Worm (Caenorhabditis elegans) whole organism, young adult: ENCODE measurements around the gene F46F3.3.

Source experiments
- B0019.2 ChIP-seq: fragments of 200-800 bp; sonication (Bioruptor generic); conservative IDR thresholded peaks from 2 replicates; pipeline ENCODE4 v1.3.6; 2022; ENCODE audit warnings: missing genetic modification reagents, missing genetic modification characterization, missing compliant biosample characterization
- B0035.1 ChIP-seq: sonication (generic microtip); optimal IDR thresholded peaks from 2 replicates; lab custom pipeline; 2016; ENCODE audit warnings: missing genetic modification characterization, mild to moderate bottlenecking, missing compliant biosample characterization, missing genotype, missing genetic modification reagents
- C17E4.6 ChIP-seq: fragments of 200-800 bp; sonication (Bioruptor generic); IDR thresholded peaks from 2 replicates; pipeline ENCODE4 v1.3.6; 2022; ENCODE audit warnings: missing genetic modification reagents, missing genetic modification characterization, missing compliant biosample characterization
- F49E8.2 ChIP-seq: sonication (generic microtip); optimal IDR thresholded peaks from 3 replicates; lab custom pipeline; 2017; ENCODE audit warnings: missing genetic modification characterization, mild to moderate bottlenecking, missing compliant biosample characterization, antibody characterized with exemption, moderate library complexity; ENCODE audit not compliant: insufficient read depth
- F52B5.7 ChIP-seq: sonication (generic microtip); optimal IDR thresholded peaks from 2 replicates; lab custom pipeline; 2016; ENCODE audit warnings: mild to moderate bottlenecking, missing genetic modification characterization, missing compliant biosample characterization
- F55B11.4 ChIP-seq: sonication (generic microtip); optimal IDR thresholded peaks from 2 replicates; lab custom pipeline; 2016; ENCODE audit warnings: missing compliant biosample characterization, missing genetic modification characterization, borderline replicate concordance; ENCODE audit not compliant: insufficient read depth
- F57A8.1 ChIP-seq: fragments of 200-800 bp; sonication (Bioruptor generic); optimal IDR thresholded peaks from 2 replicates; lab custom pipeline; 2018; ENCODE audit warnings: mild to moderate bottlenecking, missing genetic modification characterization, moderate library complexity, missing compliant biosample characterization
- K11D2.4 ChIP-seq: fragments of 200-800 bp; sonication (Bioruptor generic); IDR thresholded peaks from 2 replicates; pipeline ENCODE4 v1.3.6; 2022; ENCODE audit warnings: missing genetic modification reagents, missing genetic modification characterization, missing compliant biosample characterization
- T07F8.4 ChIP-seq: sonication (generic microtip); optimal IDR thresholded peaks from 2 replicates; lab custom pipeline; 2016; ENCODE audit warnings: mild to moderate bottlenecking, missing genetic modification characterization, moderate library complexity, missing compliant biosample characterization
- Y53G8AR.9 ChIP-seq: fragments of 200-800 bp; sonication (Bioruptor generic); conservative IDR thresholded peaks from 2 replicates; pipeline ENCODE4 v1.3.6; 2022; ENCODE audit warnings: missing genetic modification reagents, missing genetic modification characterization, missing compliant biosample characterization
- Y79H2A.3 ChIP-seq: fragments of 200-800 bp; sonication (Bioruptor generic); conservative IDR thresholded peaks from 2 replicates; pipeline ENCODE4 v1.3.6; 2022; ENCODE audit warnings: missing genetic modification reagents, missing genetic modification characterization, missing compliant biosample characterization
- Y95B8A.8 ChIP-seq: fragments of 200-800 bp; sonication (Bioruptor generic); IDR thresholded peaks from 2 replicates; pipeline ENCODE4 v1.3.6; 2022; ENCODE audit warnings: missing genetic modification reagents, missing genetic modification characterization, missing compliant biosample characterization
- ZK185.1 ChIP-seq: sonication (generic microtip); optimal IDR thresholded peaks from 2 replicates; lab custom pipeline; 2016; ENCODE audit warnings: mild to moderate bottlenecking, missing genetic modification characterization, missing compliant biosample characterization; ENCODE audit not compliant: poor library complexity, severe bottlenecking
- ama-1 ChIP-seq, 3 experiments: fragments of 150-350 bp in 1 of 3; sonication (generic microtip) in 2 of 3; optimal IDR thresholded peaks; 2 replicates each; lab custom pipeline; 2014 to 2018; ENCODE audit warnings: missing biosample characterization in 2 of 3, missing genetic modification characterization in 2 of 3, missing genetic modification reagents in 2 of 3
- aptf-2 ChIP-seq: fragments of 200-800 bp; sonication (Bioruptor generic); conservative IDR thresholded peaks from 2 replicates; pipeline ENCODE4 v1.3.6; 2022; ENCODE audit warnings: missing genetic modification reagents, missing genetic modification characterization, missing compliant biosample characterization
- aptf-3 ChIP-seq: fragments of 200-800 bp; sonication (Bioruptor generic); IDR thresholded peaks from 2 replicates; pipeline ENCODE4 v1.3.6; 2022; ENCODE audit warnings: missing genetic modification characterization, missing compliant biosample characterization
- athp-1 ChIP-seq: sonication (generic microtip); optimal IDR thresholded peaks from 2 replicates; lab custom pipeline; 2017; ENCODE audit warnings: mild to moderate bottlenecking, missing genetic modification characterization, missing compliant biosample characterization
- bed-1 ChIP-seq: fragments of 200-800 bp; sonication (Bioruptor generic); IDR thresholded peaks from 2 replicates; pipeline ENCODE4 v1.3.6; 2022; ENCODE audit warnings: missing genetic modification reagents, missing genetic modification characterization, missing compliant biosample characterization
- cebp-2 ChIP-seq: fragments of 200-800 bp; sonication (Bioruptor generic); IDR thresholded peaks from 2 replicates; pipeline ENCODE4 v1.3.6; 2022; ENCODE audit warnings: missing genetic modification characterization, missing compliant biosample characterization
- efl-1 ChIP-seq: fragments of 150-350 bp; optimal IDR thresholded peaks from 2 replicates; lab custom pipeline; 2014; ENCODE audit warnings: missing biosample characterization, missing genetic modification reagents, missing genetic modification characterization
- egl-44 ChIP-seq: fragments of 200-800 bp; sonication (Bioruptor generic); IDR thresholded peaks from 2 replicates; pipeline ENCODE4 v1.3.6; 2022; ENCODE audit warnings: missing genetic modification reagents, missing genetic modification characterization, missing compliant biosample characterization
- gei-17 ChIP-seq: fragments of 200-800 bp; sonication (Bioruptor generic); optimal IDR thresholded peaks from 2 replicates; lab custom pipeline; 2018; ENCODE audit warnings: mild to moderate bottlenecking, missing genetic modification characterization, missing compliant biosample characterization
- hrde-1 ChIP-seq: sonication (generic microtip); optimal IDR thresholded peaks from 2 replicates; lab custom pipeline; 2016; ENCODE audit warnings: missing genetic modification characterization, mild to moderate bottlenecking, missing compliant biosample characterization, moderate library complexity, missing genotype, missing genetic modification reagents, borderline replicate concordance
- hsf-1 ChIP-seq: fragments of 200-800 bp; sonication (Bioruptor generic); IDR thresholded peaks from 2 replicates; pipeline ENCODE4 v1.3.6; 2022; ENCODE audit warnings: missing genetic modification reagents, missing genetic modification characterization, missing compliant biosample characterization
- let-607 ChIP-seq, 2 experiments: fragments of 200-800 bp in 1 of 2; sonication (Bioruptor generic) in 1 of 2; sonication (generic microtip) in 1 of 2; optimal IDR thresholded peaks; 2 replicates each; lab custom pipeline; 2016 to 2018; ENCODE audit warnings: mild to moderate bottlenecking in 2 of 2, missing compliant biosample characterization in 2 of 2, missing genetic modification characterization in 2 of 2, moderate library complexity in 2 of 2, missing genotype in 1 of 2
- mes-4 ChIP-seq: sonication (generic microtip); optimal IDR thresholded peaks from 2 replicates; lab custom pipeline; 2016; ENCODE audit warnings: missing genotype, missing genetic modification characterization, missing compliant biosample characterization
- nhr-179 ChIP-seq: sonication (generic microtip); optimal IDR thresholded peaks from 2 replicates; lab custom pipeline; 2016; ENCODE audit warnings: mild to moderate bottlenecking, missing genetic modification characterization, missing compliant biosample characterization
- nhr-27 ChIP-seq: fragments of 200-800 bp; sonication (Bioruptor generic); optimal IDR thresholded peaks from 2 replicates; lab custom pipeline; 2018; ENCODE audit warnings: mild to moderate bottlenecking, missing genetic modification characterization, moderate library complexity, missing compliant biosample characterization
- pha-4 ChIP-seq: fragments of 150-350 bp; sonication (generic microtip); optimal IDR thresholded peaks from 2 replicates; lab custom pipeline; 2014; ENCODE audit warnings: missing biosample characterization, missing genetic modification reagents, missing genetic modification characterization
- rec-8 ChIP-seq, 2 experiments: sonication (generic microtip); optimal IDR thresholded peaks; 2 replicates each; lab custom pipeline; 2016; ENCODE audit warnings: mild to moderate bottlenecking in 2 of 2, missing genetic modification characterization in 2 of 2, missing genetic modification reagents in 2 of 2, missing genotype in 2 of 2, missing biosample characterization in 1 of 2, missing compliant biosample characterization in 1 of 2, moderate library complexity in 1 of 2
- repo-1 ChIP-seq: sonication (generic microtip); optimal IDR thresholded peaks from 2 replicates; lab custom pipeline; 2017; ENCODE audit warnings: mild to moderate bottlenecking, missing genetic modification characterization, missing compliant biosample characterization
- sdz-38 ChIP-seq: sonication (generic microtip); optimal IDR thresholded peaks from 2 replicates; lab custom pipeline; 2016; ENCODE audit warnings: missing genotype, missing genetic modification characterization, missing compliant biosample characterization
- sea-2 ChIP-seq: fragments of 200-800 bp; sonication (Bioruptor generic); IDR thresholded peaks from 2 replicates; pipeline ENCODE4 v1.3.6; 2022; ENCODE audit warnings: missing genetic modification characterization, missing compliant biosample characterization
- snpc-1.3 ChIP-seq: sonication (generic microtip); optimal IDR thresholded peaks from 2 replicates; lab custom pipeline; 2017; ENCODE audit warnings: missing genetic modification characterization, mild to moderate bottlenecking, missing compliant biosample characterization, antibody characterized with exemption, moderate library complexity, missing genotype, missing genetic modification reagents; ENCODE audit not compliant: insufficient read depth
- tbp1 ChIP-seq: fragments of 200-800 bp; sonication (Bioruptor generic); optimal IDR thresholded peaks from 2 replicates; lab custom pipeline; 2018; ENCODE audit warnings: mild to moderate bottlenecking, missing genetic modification characterization, missing compliant biosample characterization
- tbx-9 ChIP-seq: sonication (generic microtip); optimal IDR thresholded peaks from 2 replicates; lab custom pipeline; 2016; ENCODE audit warnings: borderline replicate concordance, missing genetic modification characterization, inconsistent platforms, missing compliant biosample characterization
- tlf-1 ChIP-seq: fragments of 200-800 bp; sonication (Bioruptor generic); optimal IDR thresholded peaks from 2 replicates; lab custom pipeline; 2018; ENCODE audit warnings: mild to moderate bottlenecking, missing genetic modification characterization, missing compliant biosample characterization
- unc-62 ChIP-seq: fragments of 150-350 bp; optimal IDR thresholded peaks from 2 replicates; lab custom pipeline; 2014; ENCODE audit warnings: missing biosample characterization, missing genetic modification reagents, missing genetic modification characterization
- ztf-18 ChIP-seq: sonication (generic microtip); optimal IDR thresholded peaks from 2 replicates; lab custom pipeline; 2016; ENCODE audit warnings: missing genotype, mild to moderate bottlenecking, missing genetic modification characterization, missing compliant biosample characterization
- ztf-25 ChIP-seq: fragments of 200-800 bp; sonication (Bioruptor generic); IDR thresholded peaks from 2 replicates; pipeline ENCODE4 v1.3.6; 2022; ENCODE audit warnings: missing genetic modification reagents, missing genetic modification characterization, missing compliant biosample characterization

The F46F3.3 gene

DNA sequence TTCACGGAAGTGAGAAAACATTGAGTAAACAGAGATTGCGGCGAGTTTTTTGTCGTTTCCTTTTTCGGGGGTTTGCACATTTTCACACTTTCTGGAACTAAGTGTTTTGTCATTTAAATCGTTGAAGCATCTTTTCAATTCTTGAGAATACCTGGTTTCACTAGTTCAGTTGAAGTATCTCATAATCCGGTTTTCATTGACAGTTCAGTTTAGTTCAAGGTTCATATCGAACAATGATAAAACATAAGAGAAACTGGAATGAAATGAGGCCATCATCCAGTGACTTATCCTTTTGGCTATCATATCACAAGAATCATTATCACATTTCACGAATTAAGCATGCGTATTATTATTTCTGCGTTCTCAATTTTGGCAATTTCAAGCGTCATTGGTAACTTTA is at the start of gene F46F3.3:
Gene F46F3.3, plus strand, starts transcription at position 301 of the 400 bp plus-strand sequence.
- TF ChIP-seq F57A8.1 = no peak
- no peak for TF ChIP-seq hsf-1 (GFP tag; lab: Robert Waterston, UW)
- TF ChIP-seq ztf-25 = no peak
- no peak for TF ChIP-seq ztf-18 (tag; lab: Kevin White, UChicago)
- TF ChIP-seq K11D2.4 = no peak
- no peak for TF ChIP-seq hrde-1 (tag; lab: Kevin White, UChicago)
- TF ChIP-seq Y79H2A.3 (GFP tag; lab: Robert Waterston, UW) = no peak
- no peak for TF ChIP-seq C17E4.6 (GFP tag; lab: Robert Waterston, UW)
- no peak for TF ChIP-seq mes-4 (tag; lab: Kevin White, UChicago)

DNA sequence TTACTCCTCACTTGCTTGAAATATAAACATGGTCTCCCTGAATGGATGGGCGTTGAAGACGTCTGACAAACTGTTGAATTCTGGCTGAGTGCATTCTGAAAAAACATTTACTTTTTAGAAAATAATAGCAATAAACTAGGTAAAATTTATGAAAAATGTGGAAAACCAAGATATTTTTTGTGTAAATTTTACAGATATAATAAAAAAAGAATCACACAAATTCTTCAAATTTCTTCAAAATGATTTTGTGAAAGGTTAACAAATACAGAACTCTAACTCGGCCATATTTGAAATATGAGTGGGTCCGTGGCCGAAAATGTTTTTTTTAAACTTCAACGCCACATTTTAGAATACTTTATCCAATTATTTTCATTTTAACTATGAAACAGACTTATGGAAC is 49.1 kb upstream of the F46F3.3 start, which contains the start of gene glb-15:
Gene glb-15, minus strand, starts transcription at position 101 of the 400 bp plus-strand sequence.
- TF ChIP-seq egl-44 (GFP tag; lab: Robert Waterston, UW) = no peak
- no peak for TF ChIP-seq nhr-27 (tag; lab: Kevin White, UChicago)
- TF ChIP-seq ZK185.1 (tag; lab: Kevin White, UChicago) = no peak
- TF ChIP-seq B0035.1 (tag; lab: Kevin White, UChicago) = no peak
- TF ChIP-seq Y95B8A.8 (GFP tag; lab: Robert Waterston, UW) = no peak
- no peak for TF ChIP-seq gei-17
- TF ChIP-seq athp-1 = no peak
- no peak for TF ChIP-seq cebp-2 (GFP tag; lab: Robert Waterston, UW)
- TF ChIP-seq T07F8.4 = no peak
- TF ChIP-seq F49E8.2 (tag; lab: Kevin White, UChicago) = no peak
- TF ChIP-seq aptf-2 (GFP tag; lab: Robert Waterston, UW) = no peak
- TF ChIP-seq aptf-3 = no peak
- TF ChIP-seq Y53G8AR.9 (GFP tag; lab: Robert Waterston, UW) = no peak
- TF ChIP-seq sdz-38 (tag; lab: Kevin White, UChicago) = no peak

DNA sequence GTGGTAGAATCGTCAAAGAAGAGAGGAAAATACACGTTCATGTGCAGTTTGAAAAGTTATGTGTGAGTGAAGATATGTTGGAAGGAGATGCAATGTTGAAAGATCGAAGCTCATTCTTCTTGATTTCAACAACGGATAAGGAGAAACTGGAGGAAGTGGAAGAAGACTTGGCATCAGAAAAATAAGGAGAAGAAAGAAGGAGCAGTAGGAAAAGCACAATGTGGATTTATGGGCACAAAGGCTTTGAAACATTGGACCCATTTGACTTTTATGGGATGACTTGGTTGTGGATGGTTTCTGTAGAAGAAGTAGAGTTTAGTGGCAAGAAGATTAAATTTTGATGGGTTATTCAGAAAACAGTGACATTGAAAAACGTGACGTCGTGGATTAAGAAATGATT is 47.2 kb upstream of the F46F3.3 start:
- TF ChIP-seq tlf-1 (no peak), snpc-1.3 (no peak), ama-1 (optimal IDR thresholded peaks at IDR 0.05; lab: Kevin White, UChicago) (no peak), ama-1 (GFP tag; optimal IDR thresholded peaks at IDR 0.05; lab: Kevin White, UChicago) (no peak), unc-62 (GFP tag; lab: Kevin White, UChicago) (no peak), rec-8 (tag; optimal IDR thresholded peaks at IDR 0.05; lab: Kevin White, UChicago) (no peak), let-607 (tag; optimal IDR thresholded peaks at IDR 0.05; lab: Kevin White, UChicago) (no peak), sea-2 (GFP tag; lab: Robert Waterston, UW) (no peak), tbp1 (no peak), pha-4 (tag; lab: Kevin White, UChicago) (no peak), F52B5.7 (no peak)

DNA sequence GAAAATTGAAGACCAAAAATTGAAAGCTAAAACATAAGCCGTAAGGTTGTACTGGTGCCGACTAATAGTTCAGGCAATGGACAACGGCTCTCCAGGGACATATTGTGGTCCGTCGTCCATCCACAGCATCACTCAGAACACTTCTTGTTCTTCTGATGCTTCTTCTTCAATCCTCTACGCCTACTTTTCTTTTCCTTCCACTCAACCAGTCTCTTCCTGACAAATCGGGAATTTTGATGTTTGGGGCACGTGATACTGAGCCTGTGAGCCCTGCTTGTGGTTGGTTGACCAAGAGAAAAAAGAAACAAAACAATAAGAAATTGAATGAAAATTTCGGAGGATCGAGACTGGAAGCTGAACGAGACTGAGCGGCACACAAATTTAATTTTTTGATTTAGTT is 46.0 kb upstream of the F46F3.3 start:
- TF ChIP-seq nhr-179 (tag; lab: Kevin White, UChicago) (no peak), athp-1 (no peak), tbp1 (no peak), bed-1 (GFP tag; lab: Robert Waterston, UW) (no peak), tbx-9 (no peak), egl-44 (GFP tag; lab: Robert Waterston, UW) (no peak), repo-1 (no peak), nhr-27 (tag; lab: Kevin White, UChicago) (no peak), F55B11.4 (tag; lab: Kevin White, UChicago) (no peak), efl-1 (no peak), B0019.2 (GFP tag; lab: Robert Waterston, UW) (no peak)
